Fruit fly (Drosophila melanogaster) whole organism, embryonic: ENCODE results near the gene AP-2alpha.
A peak's percentile ranks its signal among the peaks of the same experiment; 100 is the strongest.

Experiments
- Awh ChIP-seq: fragments of 200-800 bp; sonication (Bioruptor generic); IDR thresholded peaks from 2 replicates; pipeline ENCODE4, ENCODE4 v1.3.6; 2022; ENCODE audit warnings: missing biosample characterization, missing genetic modification characterization
- CG10654 ChIP-seq: fragments of 200-800 bp; sonication (Bioruptor generic); optimal IDR thresholded peaks from 2 replicates; lab custom pipeline; 2016; ENCODE audit warnings: missing biosample characterization, missing genetic modification characterization
- CG10959 ChIP-seq: fragments of 200-800 bp; sonication (Bioruptor generic); IDR thresholded peaks from 2 replicates; pipeline ENCODE4 v1.3.6; 2022; ENCODE audit warnings: missing biosample characterization, missing genetic modification characterization
- CG11085 ChIP-seq: fragments of 200-800 bp; sonication (Bioruptor generic); IDR thresholded peaks from 2 replicates; pipeline ENCODE4 v1.3.6; 2022; ENCODE audit warnings: missing biosample characterization, missing genetic modification characterization
- CG13296 ChIP-seq: fragments of 200-800 bp; sonication (Bioruptor generic); optimal IDR thresholded peaks from 3 replicates; lab custom pipeline; 2018; ENCODE audit warnings: missing biosample characterization, mild to moderate bottlenecking, missing genetic modification characterization
- CG14014 ChIP-seq: fragments of 200-800 bp; sonication (Bioruptor generic); IDR thresholded peaks from 2 replicates; pipeline ENCODE4 v1.3.6; 2022; ENCODE audit warnings: missing biosample characterization, missing genetic modification characterization
- CG15601 ChIP-seq: fragments of 200-800 bp; sonication (Bioruptor generic); optimal IDR thresholded peaks from 3 replicates; lab custom pipeline; 2019; ENCODE audit warnings: missing biosample characterization, mild to moderate bottlenecking, missing genetic modification characterization, moderate library complexity
- CG17568 ChIP-seq: fragments of 200-800 bp; sonication (Bioruptor generic); optimal IDR thresholded peaks from 2 replicates; lab custom pipeline; 2018; ENCODE audit warnings: missing biosample characterization, mild to moderate bottlenecking, missing genetic modification characterization, moderate library complexity
- CG18262 ChIP-seq: fragments of 200-800 bp; optimal IDR thresholded peaks from 3 replicates; lab custom pipeline; 2019; ENCODE audit warnings: missing biosample characterization, mild to moderate bottlenecking, missing genetic modification characterization, moderate library complexity
- CG18599 ChIP-seq: fragments of 200-800 bp; sonication (Bioruptor generic); optimal IDR thresholded peaks from 3 replicates; lab custom pipeline; 2017; ENCODE audit warnings: missing biosample characterization, missing genetic modification characterization, mild to moderate bottlenecking, moderate library complexity, missing genetic modification reagents
- CG30431 ChIP-seq: fragments of 200-800 bp; sonication (Bioruptor generic); optimal IDR thresholded peaks from 2 replicates; lab custom pipeline; 2017; ENCODE audit warnings: missing biosample characterization, missing genetic modification characterization
- CG3281 ChIP-seq: fragments of 200-800 bp; sonication (Bioruptor generic); optimal IDR thresholded peaks from 3 replicates; lab custom pipeline; 2017; ENCODE audit warnings: missing biosample characterization, mild to moderate bottlenecking, missing genetic modification characterization
- CG33557 ChIP-seq: fragments of 200-800 bp; sonication (Bioruptor generic); optimal IDR thresholded peaks from 2 replicates; lab custom pipeline; 2019; ENCODE audit warnings: missing biosample characterization, mild to moderate bottlenecking, missing genetic modification characterization, moderate library complexity
- CG6683 ChIP-seq: fragments of 200-800 bp; sonication (Bioruptor generic); optimal IDR thresholded peaks from 2 replicates; lab custom pipeline; 2017; ENCODE audit warnings: missing biosample characterization, mild to moderate bottlenecking, missing genetic modification characterization, missing genetic modification reagents
- CG9932 ChIP-seq: fragments of 200-800 bp; sonication (Bioruptor generic); IDR thresholded peaks from 2 replicates; pipeline ENCODE4 v1.3.6; 2022; ENCODE audit warnings: missing biosample characterization, missing genetic modification characterization
- CTCF ChIP-seq: fragments of 200-800 bp; sonication (Bioruptor generic); optimal IDR thresholded peaks from 2 replicates; lab custom pipeline; 2017; ENCODE audit warnings: missing biosample characterization, mild to moderate bottlenecking, missing genetic modification characterization, moderate library complexity
- Dbx ChIP-seq: fragments of 200-800 bp; sonication (Bioruptor generic); IDR thresholded peaks from 3 replicates; pipeline ENCODE4 v1.3.6; 2022; ENCODE audit warnings: missing biosample characterization, missing genetic modification characterization
- Dref ChIP-seq: fragments of 200-800 bp; sonication (Bioruptor generic); IDR thresholded peaks from 2 replicates; pipeline ENCODE4 v1.3.6; 2022; ENCODE audit warnings: missing biosample characterization, missing genetic modification characterization
- Gug ChIP-seq: fragments of 200-800 bp; sonication (Bioruptor generic); IDR thresholded peaks from 4 replicates; pipeline ENCODE4 v1.3.6; 2022; ENCODE audit warnings: missing biosample characterization, missing genetic modification characterization
- HLH54F ChIP-seq: fragments of 200-800 bp; sonication (Bioruptor generic); optimal IDR thresholded peaks from 3 replicates; lab custom pipeline; 2016; ENCODE audit warnings: missing biosample characterization, missing genetic modification characterization
- NFAT ChIP-seq: fragments of 200-800 bp; sonication (Bioruptor generic); IDR thresholded peaks from 2 replicates; pipeline ENCODE4 v1.3.6; 2022; ENCODE audit warnings: missing biosample characterization, missing genetic modification characterization
- Oaz ChIP-seq: fragments of 200-800 bp; sonication (Bioruptor generic); IDR thresholded peaks from 2 replicates; pipeline ENCODE4 v1.3.6; 2022; ENCODE audit warnings: missing biosample characterization, missing genetic modification characterization
- Oli ChIP-seq: fragments of 200-800 bp; sonication (Bioruptor generic); optimal IDR thresholded peaks from 2 replicates; lab custom pipeline; 2018; ENCODE audit warnings: missing biosample characterization, mild to moderate bottlenecking, missing genetic modification characterization, moderate library complexity
- Ravus ChIP-seq: fragments of 200-800 bp; sonication (Bioruptor generic); IDR thresholded peaks from 2 replicates; pipeline ENCODE4 v1.3.6; 2022; ENCODE audit warnings: missing biosample characterization, missing genetic modification characterization
- Rfx ChIP-seq: fragments of 200-800 bp; sonication (Bioruptor generic); IDR thresholded peaks from 2 replicates; pipeline ENCODE4 v1.3.6; 2022; ENCODE audit warnings: missing biosample characterization, missing genetic modification characterization
- YL-1 ChIP-seq: fragments of 200-800 bp; sonication (Bioruptor generic); optimal IDR thresholded peaks from 3 replicates; lab custom pipeline; 2017; ENCODE audit warnings: missing biosample characterization, mild to moderate bottlenecking, missing genetic modification characterization
- bowl ChIP-seq: fragments of 200-800 bp; sonication (Bioruptor generic); IDR thresholded peaks from 2 replicates; pipeline ENCODE4 v1.3.6; 2022; ENCODE audit warnings: missing biosample characterization, missing genetic modification characterization
- chm ChIP-seq: fragments of 200-800 bp; sonication (Bioruptor generic); IDR thresholded peaks from 2 replicates; pipeline ENCODE4 v1.3.6; 2022; ENCODE audit warnings: missing biosample characterization, missing genetic modification characterization
- crc ChIP-seq: fragments of 200-800 bp; sonication (Bioruptor generic); optimal IDR thresholded peaks from 2 replicates; lab custom pipeline; 2016; ENCODE audit warnings: missing biosample characterization, missing genetic modification characterization
- crp ChIP-seq, 2 experiments: fragments of 200-800 bp; sonication (Bioruptor generic); optimal IDR thresholded peaks; 2 replicates in 1 of 2; 3 replicates in 1 of 2; lab custom pipeline; 2017; ENCODE audit warnings: missing biosample characterization in 2 of 2, missing genetic modification characterization in 2 of 2, mild to moderate bottlenecking in 1 of 2, moderate library complexity in 1 of 2
- dysf ChIP-seq: fragments of 200-800 bp; sonication (Bioruptor generic); IDR thresholded peaks from 3 replicates; pipeline ENCODE4 v1.3.6; 2022; ENCODE audit warnings: missing biosample characterization, missing genetic modification characterization
- emc ChIP-seq: fragments of 200-800 bp; sonication (Bioruptor generic); optimal IDR thresholded peaks from 2 replicates; lab custom pipeline; 2016; ENCODE audit warnings: missing biosample characterization, missing genetic modification characterization
- fd64A ChIP-seq: fragments of 200-800 bp; sonication (Bioruptor generic); optimal IDR thresholded peaks from 3 replicates; lab custom pipeline; 2018; ENCODE audit warnings: missing biosample characterization, mild to moderate bottlenecking, missing genetic modification characterization
- gcm2 ChIP-seq: fragments of 200-800 bp; sonication (Bioruptor generic); optimal IDR thresholded peaks from 2 replicates; lab custom pipeline; 2016; ENCODE audit warnings: missing biosample characterization, missing genetic modification characterization
- jumu ChIP-seq: fragments of 200-800 bp; sonication (Bioruptor generic); optimal IDR thresholded peaks from 3 replicates; lab custom pipeline; 2016; ENCODE audit warnings: missing biosample characterization, missing genetic modification characterization
- lmd ChIP-seq: fragments of 200-800 bp; sonication (Bioruptor generic); IDR thresholded peaks from 2 replicates; pipeline ENCODE4 v1.3.6; 2022; ENCODE audit warnings: missing biosample characterization, missing genetic modification characterization
- nerfin-1 ChIP-seq: fragments of 200-800 bp; sonication (Bioruptor generic); optimal IDR thresholded peaks from 3 replicates; lab custom pipeline; 2019; ENCODE audit warnings: missing biosample characterization, mild to moderate bottlenecking, missing genetic modification characterization, moderate library complexity
- otp ChIP-seq: fragments of 200-800 bp; sonication (Bioruptor generic); IDR thresholded peaks from 3 replicates; pipeline ENCODE4, ENCODE4 v1.3.6; 2022; ENCODE audit warnings: missing biosample characterization, missing genetic modification characterization
- p53 ChIP-seq: fragments of 200-800 bp; sonication (Bioruptor generic); optimal IDR thresholded peaks from 2 replicates; lab custom pipeline; 2016; ENCODE audit warnings: missing biosample characterization, missing genetic modification characterization
- pan ChIP-seq, 4 experiments: fragments of >200 bp in 3 of 4; fragments of 200-800 bp in 1 of 4; sonication (Bioruptor generic) in 1 of 4; optimal IDR thresholded peaks in 3 of 4; IDR thresholded peaks in 1 of 4; 2 replicates each; pipeline versions ENCODE4 v1.3.6 to Lab custom; 2017 to 2022; ENCODE audit warnings: missing biosample characterization in 2 of 4, missing genetic modification characterization in 2 of 4, mixed read lengths in 1 of 4
- psq ChIP-seq: fragments of 200-800 bp; sonication (Bioruptor generic); optimal IDR thresholded peaks from 2 replicates; lab custom pipeline; 2017; ENCODE audit warnings: missing biosample characterization, missing genetic modification characterization
- rib ChIP-seq: fragments of 200-800 bp; sonication (Bioruptor generic); IDR thresholded peaks from 2 replicates; pipeline ENCODE4 v1.3.6; 2022; ENCODE audit warnings: missing biosample characterization, missing genetic modification characterization
- scrt ChIP-seq: fragments of 200-800 bp; sonication (Bioruptor generic); optimal IDR thresholded peaks from 2 replicates; lab custom pipeline; 2018; ENCODE audit warnings: missing biosample characterization, mild to moderate bottlenecking, missing genetic modification characterization, moderate library complexity
- sens ChIP-seq: fragments of 200-800 bp; sonication (Bioruptor generic); peaks from one replicate; lab custom pipeline; 2016; ENCODE audit warnings: missing biosample characterization, missing genetic modification characterization
- seq ChIP-seq: fragments of 200-800 bp; sonication (Bioruptor generic); IDR thresholded peaks from 2 replicates; pipeline ENCODE4 v1.3.6; 2022; ENCODE audit warnings: missing biosample characterization, missing genetic modification characterization
- slou ChIP-seq: fragments of 200-800 bp; sonication (Bioruptor generic); optimal IDR thresholded peaks from 3 replicates; lab custom pipeline; 2016; ENCODE audit warnings: missing biosample characterization, missing genetic modification characterization
- so ChIP-seq: fragments of 200-800 bp; sonication (Bioruptor generic); IDR thresholded peaks from 3 replicates; pipeline ENCODE4 v1.3.6; 2022; ENCODE audit warnings: missing biosample characterization, missing genetic modification characterization
- sqz ChIP-seq: fragments of 200-800 bp; sonication (Bioruptor generic); optimal IDR thresholded peaks from 3 replicates; lab custom pipeline; 2018; ENCODE audit warnings: missing biosample characterization, mild to moderate bottlenecking, missing genetic modification characterization
- twi ChIP-seq: fragments of 200-800 bp; optimal IDR thresholded peaks from 2 replicates; lab custom pipeline; 2019; ENCODE audit warnings: missing biosample characterization, mild to moderate bottlenecking, missing genetic modification characterization, moderate library complexity
- zen ChIP-seq: fragments of 200-800 bp; sonication (Bioruptor generic); optimal IDR thresholded peaks from 3 replicates; lab custom pipeline; 2018; ENCODE audit warnings: missing biosample characterization, mild to moderate bottlenecking, missing genetic modification characterization, moderate library complexity

Gene AP-2alpha

dm6 chr2L:429680-430484 lies 15.3 kb upstream of the AP-2alpha start (continued):
- TF ChIP-seq Oli (peak; percentile 8), jumu (GFP tag; lab: Kevin White, UChicago) (peak; percentile 72), otp (GFP tag; lab: Robert Waterston, UW) (no peak; the same call in 2 of the 3 replicates), CG13296 (no peak), CG6683 (GFP tag; lab: Kevin White, UChicago) (no peak), CG18599 (peak; percentile 27), CG17568 (GFP tag; lab: Kevin White, UChicago) (no peak), sens (peak; percentile 96), psq (GFP tag; lab: Kevin White, UChicago) (peak; percentile 24), CG9932 (GFP tag; lab: Robert Waterston, UW) (peak; percentile 61), CG10654 (GFP tag; lab: Kevin White, UChicago) (peak; percentile 19), gcm2 (no peak), NFAT (GFP tag; lab: Robert Waterston, UW) (peak; percentile 64), Oaz (no peak), seq (no peak), emc (GFP tag; lab: Kevin White, UChicago) (no peak), CG14014 (no peak), CTCF (GFP tag; lab: Kevin White, UChicago) (no peak), Dbx (GFP tag; lab: Robert Waterston, UW) (0 out of 3 replicates have a peak, but pooled peaks have one; percentile 23), bowl (GFP tag; lab: Robert Waterston, UW) (no peak), fd64A (GFP tag; lab: Kevin White, UChicago) (no peak), CG11085 (GFP tag; lab: Robert Waterston, UW) (0 out of 2 replicates have a peak, but pooled peaks have one; percentile 21), Gug (GFP tag; lab: Robert Waterston, UW) (peak; percentile 61), so (GFP tag; lab: Robert Waterston, UW) (no peak), p53 (no peak), rib (GFP tag; lab: Robert Waterston, UW) (peak; percentile 55), crc (GFP tag; lab: Kevin White, UChicago) (peak; percentile 23), CG33557 (GFP tag; lab: Kevin White, UChicago) (peak; percentile 49), pan (optimal IDR thresholded peaks at IDR 0.05; lab: Kevin White, UChicago) (no peak), pan (GFP tag; optimal IDR thresholded peaks at IDR 0.05 in 1 of 2, IDR thresholded peaks at IDR 0.05 in 1 of 2) (peak in 1 of 2 experiments; percentile 37), CG15601 (peak; percentile 49), nerfin-1 (tag; lab: Kevin White, UChicago) (no peak), CG3281 (GFP tag; lab: Kevin White, UChicago) (peak; percentile 47), CG10959 (peak; percentile 41; the same call in 1 of the 2 replicates), YL-1 (GFP tag; lab: Kevin White, UChicago) (no peak), Rfx (GFP tag; lab: Robert Waterston, UW) (peak; percentile 64; the same call in 1 of the 2 replicates), CG30431 (GFP tag; lab: Kevin White, UChicago) (peak; percentile 23), dysf (GFP tag; lab: Robert Waterston, UW) (peak; percentile 59; the same call in 2 of the 3 replicates), chm (GFP tag; lab: Robert Waterston, UW) (peak; percentile 58; the same call in 1 of the 2 replicates), Dref (GFP tag; lab: Robert Waterston, UW) (no peak), slou (GFP tag; lab: Kevin White, UChicago) (no peak), CG18262 (peak; percentile 73), HLH54F (GFP tag; lab: Kevin White, UChicago) (peak; percentile 37), Ravus (GFP tag; lab: Robert Waterston, UW) (no peak), zen (no peak), lmd (GFP tag; lab: Robert Waterston, UW) (peak; percentile 43; the same call in 1 of the 2 replicates), crp (GFP tag; optimal IDR thresholded peaks at IDR 0.05; lab: Kevin White, UChicago) (no peak), scrt (GFP tag; lab: Kevin White, UChicago) (no peak), Awh (GFP tag; lab: Robert Waterston, UW) (0 out of 2 replicates have a peak, but pooled peaks have one; percentile 27), twi (tag; lab: Kevin White, UChicago) (no peak), sqz (GFP tag; lab: Kevin White, UChicago) (peak; percentile 50)
